Fruit fly (Drosophila melanogaster): ENCODE measurements around the gene CG17959.

DNA sequence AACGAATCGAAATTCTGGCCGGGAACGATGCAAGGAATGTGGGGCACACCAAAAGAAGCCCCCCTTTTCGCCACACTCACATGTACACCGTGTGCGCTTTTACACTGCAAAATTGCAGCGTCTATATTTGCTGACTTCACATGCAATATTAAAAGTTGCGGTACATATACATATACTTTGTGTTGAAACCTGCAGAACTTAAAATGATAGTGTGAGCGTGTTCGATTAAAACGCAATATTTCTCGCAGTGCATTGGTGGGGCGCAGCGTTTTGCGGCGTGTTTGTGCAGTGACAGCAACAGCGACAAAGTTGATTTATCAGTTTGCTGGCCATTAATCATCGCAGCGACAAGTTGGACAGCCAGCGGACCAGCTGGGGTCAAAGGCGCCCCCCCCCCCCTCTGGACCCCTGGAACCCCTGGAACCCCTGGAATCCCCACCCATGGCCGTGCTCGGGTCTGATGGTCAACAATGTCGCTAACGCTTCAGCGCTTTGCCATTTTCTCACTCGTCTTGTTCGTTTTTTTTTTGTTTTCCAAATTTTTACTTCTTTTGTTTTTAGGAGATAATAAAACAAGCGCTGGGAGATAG is 39.7 kb upstream of the CG17959 start:
- TF ChIP-seq tj (GFP tag; optimal IDR thresholded peaks at IDR 0.05), result no peak
- no peak for TF ChIP-seq CG1620 (GFP tag; optimal IDR thresholded peaks at IDR 0.05)
- no peak for TF ChIP-seq cnc (optimal IDR thresholded peaks at IDR 0.05)
- no peak for TF ChIP-seq CG14711 (tag; optimal IDR thresholded peaks at IDR 0.05)
- TF ChIP-seq CG7045 (GFP tag; optimal IDR thresholded peaks at IDR 0.05), result no peak
- no peak for TF ChIP-seq CG5204 (GFP tag; optimal IDR thresholded peaks at IDR 0.05)
- no peak for TF ChIP-seq pad (GFP tag; optimal IDR thresholded peaks at IDR 0.05)
